Worm (Caenorhabditis elegans) whole organism, L4/young adult: ENCODE measurements around the gene H04D03.2.
"Not testable (repeated sequence)": the region's sequence is repeated elsewhere in the genome, so short reads cannot be mapped to it uniquely, and the experiment has no call there.

Experiments
- W03F9.2 ChIP-seq: fragments of 150-350 bp; optimal IDR thresholded peaks from 2 replicates; lab custom pipeline; 2014; ENCODE audit warnings: missing biosample characterization, missing genetic modification characterization
- dao-5 ChIP-seq: sonication (generic microtip); optimal IDR thresholded peaks from 2 replicates; lab custom pipeline; 2016; ENCODE audit warnings: missing genotype, missing genetic modification characterization, moderate library complexity, missing compliant biosample characterization
- him-1 ChIP-seq: sonication (generic microtip); optimal IDR thresholded peaks from 2 replicates; lab custom pipeline; 2016; ENCODE audit warnings: missing genotype, missing genetic modification reagents, missing genetic modification characterization, missing compliant biosample characterization

H04D03.2 gene

DNA sequence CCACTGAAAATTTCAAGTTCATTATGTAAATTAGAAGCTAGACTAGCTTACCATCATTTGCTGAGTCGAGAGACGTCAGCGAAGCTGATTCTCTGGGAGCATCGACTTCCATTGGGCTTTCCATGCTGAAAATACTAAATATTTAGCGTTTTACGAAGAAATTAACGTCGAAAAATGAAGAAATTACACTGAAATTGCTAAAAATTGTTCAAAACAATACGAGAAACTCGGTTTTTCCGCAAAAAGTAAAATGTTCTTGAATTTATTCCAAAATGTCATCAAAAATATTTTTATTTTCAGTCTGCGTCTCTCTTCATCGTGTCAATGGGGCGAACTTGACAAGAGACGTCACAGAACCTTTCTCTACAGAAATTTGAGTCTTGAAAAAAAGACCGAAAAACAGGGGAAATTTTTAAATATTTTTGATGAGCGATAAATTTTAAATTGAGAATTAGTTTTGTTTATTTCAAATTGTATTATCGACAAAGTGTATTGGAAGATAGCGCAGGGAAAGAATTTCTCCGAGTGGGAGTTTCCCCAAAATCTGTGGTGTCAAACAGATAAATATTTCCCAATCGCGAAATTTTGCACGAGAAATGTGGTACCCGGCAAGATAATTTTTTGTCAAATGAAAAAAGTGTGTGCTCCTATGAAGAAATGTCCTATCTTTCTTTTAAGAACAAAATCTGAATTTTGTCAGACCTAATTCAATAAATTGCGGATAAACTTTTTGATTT, 18.4 kb upstream of the H04D03.2 start, which contains the start of gene ecps-1:
Gene ecps-1, minus strand, starts transcription at position 125 of the 737 bp plus-strand sequence.
- TF ChIP-seq him-1 (tag; lab: Kevin White, UChicago) (peak; percentile 5), dao-5 (no peak), W03F9.2 (tag; lab: Kevin White, UChicago) (peak; percentile 94)

DNA sequence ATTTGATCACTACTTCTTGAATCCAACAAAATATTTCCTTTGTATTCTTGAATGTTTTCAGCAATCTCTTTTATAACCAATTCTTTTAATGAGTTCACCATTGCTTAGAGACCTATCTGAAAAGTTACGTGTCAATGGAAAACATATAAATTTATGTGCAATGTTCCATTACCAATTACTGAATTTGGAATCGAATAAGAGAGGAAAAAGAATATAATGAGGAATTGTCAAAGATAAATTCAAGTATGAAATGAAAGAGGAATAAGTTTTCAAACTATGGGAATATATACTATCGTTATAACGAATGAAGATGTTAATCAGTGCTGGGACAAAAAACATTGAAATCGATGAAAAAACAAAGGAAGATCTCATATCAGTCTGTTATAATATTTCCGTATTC, 8.8 kb upstream of the H04D03.2 start, which contains the start of gene H04D03.4:
Gene H04D03.4, minus strand, starts transcription at position 101 of the 400 bp plus-strand sequence.
- TF ChIP-seq him-1 (tag; lab: Kevin White, UChicago) (no peak), W03F9.2 (tag; lab: Kevin White, UChicago) (no peak), dao-5 (no peak)

DNA sequence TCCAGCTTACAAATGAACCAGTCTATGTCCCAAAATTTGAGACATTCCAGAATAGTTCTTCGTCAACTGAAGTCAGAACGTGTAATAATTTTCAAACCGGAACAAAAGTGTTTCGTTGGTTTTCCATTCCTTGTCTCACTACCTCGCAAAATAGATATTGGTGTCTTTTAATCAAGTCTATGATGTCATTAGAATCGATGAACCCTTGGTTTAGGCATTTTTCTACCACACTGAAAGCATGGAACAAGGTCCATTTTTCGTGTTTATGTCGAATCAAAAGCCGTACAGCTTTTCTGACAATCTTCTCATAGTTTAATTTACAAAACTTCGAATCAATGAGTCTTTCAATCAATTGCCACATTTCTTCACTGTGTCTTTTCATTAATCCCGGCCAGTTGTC, 4.5 kb upstream of the H04D03.2 start, which contains the start of gene H04D03.7:
Gene H04D03.7, minus strand, starts transcription at position 101 of the 400 bp plus-strand sequence.
- TF ChIP-seq W03F9.2 (tag; lab: Kevin White, UChicago) = no peak
- TF ChIP-seq dao-5 = no peak
- TF ChIP-seq him-1 (tag; lab: Kevin White, UChicago) = no peak

DNA sequence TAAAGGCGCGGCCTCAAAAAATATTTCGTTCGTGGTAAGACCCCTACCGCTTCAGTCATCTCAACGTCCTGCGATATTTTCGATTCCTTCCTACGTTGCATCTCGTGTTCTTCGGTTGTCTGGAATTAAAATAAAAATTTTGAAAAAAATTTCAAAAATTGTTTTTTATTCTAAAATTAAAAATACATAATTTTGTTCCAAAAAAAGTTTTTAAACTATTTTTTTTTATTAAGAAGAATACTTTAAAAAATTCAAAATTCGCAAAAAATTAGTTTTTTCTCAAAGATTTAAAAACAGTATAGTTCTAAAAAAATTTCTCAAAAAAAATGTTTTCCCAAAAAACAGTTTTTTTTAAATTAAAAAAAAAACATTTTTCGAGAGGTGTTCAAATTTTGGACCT, 3.4 kb downstream of the H04D03.2 start, which contains the start of gene H04D03.6:
Gene H04D03.6, minus strand, starts transcription at position 101 of the 400 bp plus-strand sequence.
- TF ChIP-seq dao-5; him-1 (tag; lab: Kevin White, UChicago); W03F9.2 (tag; lab: Kevin White, UChicago): not testable (repeated sequence)

DNA sequence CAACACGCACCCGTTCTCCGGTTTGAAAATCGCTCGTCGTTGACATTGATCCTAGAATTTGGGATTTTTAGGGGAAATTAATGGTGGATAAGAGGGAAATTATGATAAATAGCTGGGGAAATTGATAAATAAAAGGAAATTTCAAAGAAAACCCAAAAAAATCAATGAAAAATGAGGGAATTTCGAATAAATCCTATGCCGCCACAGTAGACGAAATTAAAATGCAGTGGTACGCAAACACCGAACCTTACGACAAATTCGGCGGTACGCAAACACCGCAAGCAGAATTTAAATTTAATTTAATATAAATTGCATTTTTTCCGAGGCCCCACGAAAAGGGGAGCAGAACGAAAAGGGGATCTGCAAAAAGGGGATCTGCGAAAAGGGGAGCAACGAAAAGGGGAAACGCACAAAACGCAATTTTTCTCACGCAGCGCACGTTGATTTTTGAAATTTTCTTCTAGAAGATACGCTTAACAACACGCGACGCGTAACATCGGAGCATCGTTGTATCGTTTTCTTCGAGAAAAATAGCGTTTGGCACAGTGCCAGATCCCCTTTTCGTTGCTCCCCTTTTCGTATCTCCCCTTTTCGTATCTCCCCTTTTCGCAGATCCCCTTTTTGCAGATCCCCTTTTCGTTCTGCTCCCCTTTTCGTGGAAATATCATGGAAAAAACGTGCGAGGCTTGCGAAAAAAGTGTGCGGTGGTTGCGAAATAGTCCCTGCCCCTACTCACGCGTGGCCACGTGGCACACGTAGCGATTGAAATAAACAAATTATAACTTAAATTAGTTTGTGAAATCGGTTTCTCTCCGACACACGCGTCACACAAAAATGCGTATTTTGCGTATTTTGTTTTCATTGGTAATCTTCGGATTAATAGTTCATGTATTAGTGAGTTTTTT, 6.0 kb downstream of the H04D03.2 start, which contains the start of the genes smrd-1 and enu-3.1:
Gene smrd-1, minus strand, starts transcription at position 51 of the 905 bp plus-strand sequence.
Gene enu-3.1, plus strand, starts transcription at position 339 of the 905 bp plus-strand sequence.
- TF ChIP-seq W03F9.2 (tag; lab: Kevin White, UChicago) = peak; percentile 15
- TF ChIP-seq him-1 (tag; lab: Kevin White, UChicago) = peak; percentile 6

DNA sequence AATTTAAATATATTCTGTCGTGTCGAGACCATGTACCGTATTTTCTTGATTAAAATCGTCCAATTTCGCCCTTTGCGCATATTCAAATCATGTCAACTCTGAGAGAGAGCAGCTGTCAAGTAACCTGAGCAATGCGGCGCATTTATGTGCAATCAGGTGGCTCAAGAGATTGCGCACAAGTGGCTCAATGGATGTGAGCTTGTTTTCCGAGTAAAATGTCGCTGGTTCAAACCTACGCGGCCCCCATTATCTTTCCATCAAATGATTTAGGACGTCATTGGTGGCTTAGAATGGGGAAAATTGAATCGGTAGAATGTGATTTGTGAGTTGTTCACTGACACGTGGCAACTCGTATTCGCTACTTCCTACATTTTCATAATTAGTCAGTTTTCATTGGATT, 10.1 kb downstream of the H04D03.2 start:
- TF ChIP-seq W03F9.2 (tag; lab: Kevin White, UChicago) (no peak), dao-5 (no peak), him-1 (tag; lab: Kevin White, UChicago) (peak; percentile 2)

DNA sequence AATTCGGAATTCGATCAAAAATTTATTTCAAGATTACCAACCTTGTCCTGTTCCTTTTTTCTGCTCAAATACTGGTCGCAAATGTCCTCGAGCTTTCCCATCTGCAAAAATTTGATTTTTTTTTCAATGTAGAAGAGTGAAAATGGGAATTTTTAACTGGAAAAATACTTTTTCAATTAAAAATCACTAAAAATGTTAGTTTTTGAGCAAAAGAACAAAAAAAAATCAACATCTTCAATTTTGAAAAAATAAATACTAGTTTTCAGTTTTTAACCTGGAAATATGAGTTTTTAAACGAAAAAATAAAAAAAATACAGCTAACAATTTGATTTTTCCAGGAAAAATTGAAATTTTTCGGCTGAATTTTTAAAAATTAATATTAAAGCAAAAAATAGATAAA, 14.3 kb downstream of the H04D03.2 start, which contains the start of gene prp-3:
Gene prp-3, minus strand, starts transcription at position 101 of the 400 bp plus-strand sequence.
- TF ChIP-seq W03F9.2 (tag; lab: Kevin White, UChicago) (no peak), him-1 (tag; lab: Kevin White, UChicago) (no peak), dao-5 (no peak)

DNA sequence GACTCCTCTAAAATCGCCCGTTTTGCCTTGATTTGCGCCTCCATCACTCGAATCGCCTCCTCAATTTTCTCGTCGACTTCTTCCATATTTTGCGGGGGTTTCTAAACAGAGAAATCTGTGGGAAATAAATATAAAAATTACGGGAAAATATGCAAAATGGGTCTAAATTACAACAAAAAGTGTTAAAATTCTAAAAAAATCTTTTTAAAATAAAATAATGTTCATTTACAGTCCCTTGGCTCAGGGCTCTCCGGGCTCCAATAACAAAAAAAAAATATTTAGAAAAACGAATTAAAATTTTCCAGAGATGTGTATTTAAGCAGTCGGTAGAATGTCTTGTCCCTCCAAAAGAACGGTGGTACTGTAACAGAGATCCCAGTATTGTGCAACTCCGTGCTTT, 18.3 kb downstream of the H04D03.2 start, which contains the start of gene M03C11.6:
Gene M03C11.6, minus strand, starts transcription at position 101 of the 400 bp plus-strand sequence.
- TF ChIP-seq W03F9.2 (tag; lab: Kevin White, UChicago) = no peak
- no peak for TF ChIP-seq dao-5
- TF ChIP-seq him-1 (tag; lab: Kevin White, UChicago) = no peak

DNA sequence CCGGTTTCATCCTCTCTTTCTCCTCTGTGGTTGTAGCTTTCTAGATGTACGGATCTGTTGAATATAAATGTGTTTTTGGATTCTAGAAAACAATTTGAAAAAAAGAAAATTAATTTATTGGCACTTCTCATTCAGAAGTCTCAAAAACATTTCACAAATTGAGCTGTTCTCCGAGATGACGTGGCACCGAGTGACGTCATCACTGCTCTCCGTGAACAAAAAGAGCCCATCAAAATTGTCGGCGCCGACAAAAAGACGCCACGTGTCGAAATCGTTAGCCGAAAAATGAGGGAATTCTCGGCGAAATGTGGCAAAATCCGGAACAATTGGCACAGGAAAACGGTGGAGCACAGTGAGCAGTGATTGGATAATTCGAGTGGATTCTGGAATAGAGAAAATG, 20.5 kb downstream of the H04D03.2 start:
- TF ChIP-seq dao-5 = no peak
- no peak for TF ChIP-seq W03F9.2 (tag; lab: Kevin White, UChicago)
- TF ChIP-seq him-1 (tag; lab: Kevin White, UChicago) = no peak

DNA sequence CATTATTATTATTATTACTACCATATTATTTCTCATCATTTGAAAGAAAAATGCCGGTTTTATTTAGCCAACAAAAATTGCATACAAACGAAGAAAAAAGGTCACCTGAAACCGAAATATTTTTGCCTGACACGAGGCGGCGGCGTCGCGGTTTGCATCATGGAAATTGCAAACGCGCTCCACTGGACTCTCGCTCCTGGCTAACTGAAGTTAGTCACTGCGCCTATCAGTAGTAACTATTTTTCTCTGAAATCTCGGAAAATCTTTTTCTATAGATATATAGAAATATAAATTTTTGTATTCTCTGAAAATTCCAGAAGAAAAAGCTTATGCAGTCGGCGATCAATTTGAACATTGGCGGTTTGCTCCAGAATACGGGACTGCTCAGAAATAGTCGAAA, 26.4 kb downstream of the H04D03.2 start, which contains the start of gene ymel-1:
Gene ymel-1, plus strand, starts transcription at position 318 of the 400 bp plus-strand sequence.
- TF ChIP-seq W03F9.2 (tag; lab: Kevin White, UChicago) (no peak), him-1 (tag; lab: Kevin White, UChicago) (no peak), dao-5 (no peak)

DNA sequence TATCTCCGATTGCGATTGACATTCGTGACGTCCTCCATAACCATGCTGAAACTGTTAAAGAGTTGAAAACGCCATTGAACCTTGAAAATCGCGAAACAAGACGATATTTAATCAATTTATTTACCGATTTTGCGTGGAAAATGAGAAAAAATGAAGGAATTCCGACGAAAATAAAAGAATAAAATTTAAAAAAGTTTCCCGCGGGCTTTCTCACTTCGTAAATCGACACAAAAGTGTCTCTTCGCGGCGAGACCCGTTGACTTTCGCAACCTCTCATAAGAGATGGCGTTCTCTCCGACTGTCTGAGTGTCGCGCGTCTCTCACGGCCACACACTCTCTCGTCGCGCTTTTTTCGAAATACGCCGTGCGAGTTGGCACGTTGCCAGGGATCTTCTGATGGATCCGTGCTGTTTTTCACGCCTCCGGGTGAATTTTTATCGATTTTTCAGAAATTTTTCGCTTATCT, 35.0 kb downstream of the H04D03.2 start, which contains the start of gene hat-1:
Gene hat-1, minus strand, starts transcription at position 51 of the 466 bp plus-strand sequence.
- TF ChIP-seq him-1 (tag; lab: Kevin White, UChicago) = peak; percentile 90
- TF ChIP-seq W03F9.2 (tag; lab: Kevin White, UChicago) = peak; percentile 91
- no peak for TF ChIP-seq dao-5

DNA sequence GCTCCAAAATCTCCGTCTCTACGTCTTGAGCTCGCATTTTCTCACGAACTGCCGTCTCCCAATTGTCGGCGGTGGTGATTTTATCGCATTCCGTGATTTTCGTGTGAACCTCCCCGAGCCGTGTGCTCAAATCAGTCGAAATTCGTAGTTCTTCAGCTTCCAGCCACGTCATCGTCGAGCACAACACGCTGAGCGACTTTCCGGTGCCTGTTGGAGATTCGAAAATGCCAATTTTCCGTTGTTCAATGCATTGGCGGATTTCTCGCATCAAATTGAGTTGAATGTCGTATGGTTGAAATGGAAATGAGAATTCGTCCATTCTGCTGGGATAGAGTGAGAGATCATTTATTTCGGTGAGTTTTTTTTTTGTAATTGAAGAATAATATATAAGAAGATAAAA, 37.3 kb downstream of the H04D03.2 start, which contains the start of the genes M03C11.3 and chl-1:
Gene M03C11.3, plus strand, starts transcription at position 153 of the 400 bp plus-strand sequence.
Gene chl-1, minus strand, starts transcription at position 323 of the 400 bp plus-strand sequence.
- TF ChIP-seq him-1 (tag; lab: Kevin White, UChicago) = no peak

DNA sequence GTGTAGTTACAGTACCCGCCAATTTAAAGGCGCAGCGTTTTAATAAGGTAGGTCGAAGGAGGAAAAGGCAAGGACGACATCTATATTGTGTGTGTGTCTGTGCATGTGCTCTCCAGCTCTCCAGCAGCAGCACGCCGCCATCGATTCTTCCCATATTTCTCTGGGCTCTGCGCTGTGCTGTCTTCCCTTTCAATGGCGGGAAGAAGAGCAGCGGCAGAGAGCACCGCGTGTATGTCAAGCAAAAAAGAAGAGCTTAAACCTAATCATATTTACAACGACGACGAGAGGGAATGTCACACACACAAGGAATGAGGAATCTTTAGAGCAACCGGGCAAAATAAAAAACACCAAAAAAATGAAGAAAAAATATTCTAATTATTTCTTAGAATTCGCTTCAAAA, 43.3 kb downstream of the H04D03.2 start:
- TF ChIP-seq W03F9.2 (tag; lab: Kevin White, UChicago) = no peak
- TF ChIP-seq him-1 (tag; lab: Kevin White, UChicago) = peak; percentile 22
